Worm (Caenorhabditis elegans) whole organism, early embryonic: ENCODE results near the gene ZK1240.8.

Experiments
- F13C5.2 ChIP-seq: sonication (generic microtip); optimal IDR thresholded peaks from 2 replicates; lab custom pipeline; 2017; ENCODE audit warnings: mild to moderate bottlenecking, missing genetic modification characterization, inconsistent platforms, missing compliant biosample characterization
- ama-1 ChIP-seq: fragments of 150-350 bp; optimal IDR thresholded peaks from 2 replicates; lab custom pipeline; 2014
- flt-1 ChIP-seq: fragments of 200-800 bp; sonication (Bioruptor generic); IDR thresholded peaks from 2 replicates; pipeline ENCODE4 v1.3.6; 2022; ENCODE audit warnings: missing genetic modification characterization, missing compliant biosample characterization
- hmbx-1 ChIP-seq: sonication (generic microtip); optimal IDR thresholded peaks from 2 replicates; lab custom pipeline; 2016; ENCODE audit warnings: mild to moderate bottlenecking, missing genetic modification characterization, missing compliant biosample characterization
- hnd-1 ChIP-seq: sonication (generic microtip); optimal IDR thresholded peaks from 2 replicates; lab custom pipeline; 2016; ENCODE audit warnings: missing genetic modification characterization, missing compliant biosample characterization
- sea-1 ChIP-seq: fragments of 200-800 bp; sonication (Bioruptor generic); conservative IDR thresholded peaks from 2 replicates; pipeline ENCODE4 v1.3.6; 2022; ENCODE audit warnings: missing genetic modification characterization, missing compliant biosample characterization
- tbx-37 ChIP-seq: fragments of 200-800 bp; sonication (Bioruptor generic); conservative IDR thresholded peaks from 2 replicates; pipeline ENCODE4 v1.3.6; 2022; ENCODE audit warnings: missing genetic modification reagents, missing genetic modification characterization, missing compliant biosample characterization

ce11 chrII:2288798-2289197, 40.1 kb downstream of the ZK1240.8 start, which contains the start of the genes K09F6.10 and K09F6.13:
- TF ChIP-seq flt-1 (no peak), F13C5.2 (tag; lab: Kevin White, UChicago) (no peak), hnd-1 (tag; lab: Kevin White, UChicago) (no peak), ama-1 (no peak), sea-1 (no peak), tbx-37 (GFP tag; lab: Robert Waterston, UW) (no peak), hmbx-1 (tag; lab: Kevin White, UChicago) (no peak)
